Worm (Caenorhabditis elegans) whole organism, midembryonic: Measurements from ENCODE around the gene prk-2.
A peak's percentile ranks its signal among the peaks of the same experiment; 100 is the strongest.

Source experiments
- T22C8.4 ChIP-seq: fragments of 200-800 bp; sonication (Bioruptor generic); IDR thresholded peaks from 2 replicates; pipeline ENCODE4 v1.3.6; 2022; ENCODE audit warnings: missing genetic modification characterization, missing compliant biosample characterization
- cog-1 ChIP-seq: sonication (generic microtip); optimal IDR thresholded peaks from 2 replicates; lab custom pipeline; 2016; ENCODE audit warnings: missing genetic modification characterization, missing compliant biosample characterization
- flt-1 ChIP-seq: fragments of 200-800 bp; sonication (Bioruptor generic); IDR thresholded peaks from 2 replicates; pipeline ENCODE4 v1.3.6; 2022; ENCODE audit warnings: missing genetic modification characterization, missing compliant biosample characterization
- klf-2 ChIP-seq: fragments of 200-800 bp; sonication (Bioruptor generic); conservative IDR thresholded peaks from 2 replicates; pipeline ENCODE4 v1.3.6; 2022; ENCODE audit warnings: missing genetic modification reagents, missing genetic modification characterization, missing compliant biosample characterization
- med-1 ChIP-seq: sonication (generic microtip); optimal IDR thresholded peaks from 2 replicates; lab custom pipeline; 2017; ENCODE audit warnings: missing genetic modification characterization, mild to moderate bottlenecking, missing compliant biosample characterization, antibody characterized with exemption, missing genetic modification reagents; ENCODE audit not compliant: insufficient read depth
- ref-1 ChIP-seq: fragments of 200-800 bp; sonication (Bioruptor generic); conservative IDR thresholded peaks from 2 replicates; pipeline ENCODE4 v1.3.6; 2022; ENCODE audit warnings: missing genetic modification reagents, missing genetic modification characterization, missing compliant biosample characterization
- tab-1 ChIP-seq: fragments of 200-800 bp; sonication (Bioruptor generic); IDR thresholded peaks from 2 replicates; pipeline ENCODE4 v1.3.6; 2022; ENCODE audit warnings: missing genetic modification characterization, missing compliant biosample characterization
- ztf-23 ChIP-seq: fragments of 200-800 bp; sonication (Bioruptor generic); IDR thresholded peaks from 2 replicates; pipeline ENCODE4 v1.3.6; 2022; ENCODE audit warnings: missing genetic modification reagents, missing genetic modification characterization, missing compliant biosample characterization
- ztf-29 ChIP-seq: fragments of 200-800 bp; sonication (Bioruptor generic); IDR thresholded peaks from 2 replicates; pipeline ENCODE4 v1.3.6; 2022; ENCODE audit warnings: missing genetic modification reagents, missing genetic modification characterization, missing compliant biosample characterization

prk-2 gene

ce11 chrIII:3395874-3396467 is 26.0 kb upstream of the prk-2 start, which contains the start of gene cri-3:
Gene cri-3 (plus strand): TSS chrIII:3396355.
- TF ChIP-seq T22C8.4: no peak
- TF ChIP-seq med-1: no peak
- TF ChIP-seq ztf-23 (GFP tag; lab: Robert Waterston, UW): no peak
- no peak for TF ChIP-seq klf-2 (GFP tag; lab: Robert Waterston, UW)
- no peak for TF ChIP-seq cog-1 (tag; lab: Kevin White, UChicago)
- no peak for TF ChIP-seq tab-1 (GFP tag; lab: Robert Waterston, UW)
- TF ChIP-seq flt-1 (GFP tag; lab: Robert Waterston, UW): no peak
- no peak for TF ChIP-seq ref-1 (GFP tag; lab: Robert Waterston, UW)
- TF ChIP-seq ztf-29 (GFP tag; lab: Robert Waterston, UW): no peak

ce11 chrIII:3395112-3395511 is 25.1 kb upstream of the prk-2 start:
- TF ChIP-seq ref-1 (GFP tag; lab: Robert Waterston, UW): no peak
- TF ChIP-seq ztf-23 (GFP tag; lab: Robert Waterston, UW): no peak
- no peak for TF ChIP-seq ztf-29 (GFP tag; lab: Robert Waterston, UW)
- peak; percentile 52; the same call in 1 of the 2 replicates for TF ChIP-seq T22C8.4
- TF ChIP-seq tab-1 (GFP tag; lab: Robert Waterston, UW): no peak

- TF ChIP-seq med-1: no peak
- TF ChIP-seq ref-1 (GFP tag; lab: Robert Waterston, UW): no peak
- no peak for TF ChIP-seq ztf-29 (GFP tag; lab: Robert Waterston, UW)
- TF ChIP-seq tab-1 (GFP tag; lab: Robert Waterston, UW): no peak
- no peak for TF ChIP-seq cog-1 (tag; lab: Kevin White, UChicago)
- TF ChIP-seq T22C8.4: no peak
- TF ChIP-seq ztf-23 (GFP tag; lab: Robert Waterston, UW): no peak
- TF ChIP-seq klf-2 (GFP tag; lab: Robert Waterston, UW): no peak
- TF ChIP-seq flt-1 (GFP tag; lab: Robert Waterston, UW): no peak
Observed at ce11 chrIII:3393687-3394086, 23.7 kb upstream of the prk-2 start, which contains the start of gene mlc-4. Gene mlc-4 (minus strand): TSS chrIII:3393787.

ce11 chrIII:3390144-3390543 is 20.1 kb upstream of the prk-2 start:
- no peak for TF ChIP-seq tab-1 (GFP tag; lab: Robert Waterston, UW)
- no peak for TF ChIP-seq cog-1 (tag; lab: Kevin White, UChicago)
- no peak for TF ChIP-seq klf-2 (GFP tag; lab: Robert Waterston, UW)
- TF ChIP-seq ref-1 (GFP tag; lab: Robert Waterston, UW): no peak

- TF ChIP-seq klf-2 (GFP tag; lab: Robert Waterston, UW) (no peak), flt-1 (GFP tag; lab: Robert Waterston, UW) (peak; percentile 74; the same call in 1 of the 2 replicates), ztf-29 (GFP tag; lab: Robert Waterston, UW) (peak; percentile 43; the same call in 1 of the 2 replicates), T22C8.4 (no peak), tab-1 (GFP tag; lab: Robert Waterston, UW) (peak; percentile 64; the same call in 1 of the 2 replicates), cog-1 (tag; lab: Kevin White, UChicago) (no peak), ref-1 (GFP tag; lab: Robert Waterston, UW) (peak; percentile 44; the same call in 1 of the 2 replicates), ztf-23 (GFP tag; lab: Robert Waterston, UW) (peak; percentile 68; the same call in 1 of the 2 replicates), med-1 (no peak)
Observed at ce11 chrIII:3389426-3390020, 19.5 kb upstream of the prk-2 start, which contains the start of the genes elmd-1 and hecw-1. Gene elmd-1 (plus strand): TSS chrIII:3389919. Gene hecw-1 (minus strand): TSS chrIII:3389970.

ce11 chrIII:3382465-3382864 is 12.5 kb upstream of the prk-2 start:
- TF ChIP-seq tab-1 (GFP tag; lab: Robert Waterston, UW) (no peak), med-1 (no peak), ztf-29 (GFP tag; lab: Robert Waterston, UW) (no peak), klf-2 (GFP tag; lab: Robert Waterston, UW) (no peak), cog-1 (tag; lab: Kevin White, UChicago) (no peak), ztf-23 (GFP tag; lab: Robert Waterston, UW) (no peak)

- TF ChIP-seq ztf-29 (GFP tag; lab: Robert Waterston, UW) (no peak), klf-2 (GFP tag; lab: Robert Waterston, UW) (no peak), cog-1 (tag; lab: Kevin White, UChicago) (no peak), med-1 (no peak), ref-1 (GFP tag; lab: Robert Waterston, UW) (no peak), ztf-23 (GFP tag; lab: Robert Waterston, UW) (no peak), T22C8.4 (no peak), tab-1 (GFP tag; lab: Robert Waterston, UW) (no peak)
Observed at ce11 chrIII:3381866-3382265, 11.9 kb upstream of the prk-2 start.

- TF ChIP-seq ref-1 (GFP tag; lab: Robert Waterston, UW) (no peak), tab-1 (GFP tag; lab: Robert Waterston, UW) (no peak), klf-2 (GFP tag; lab: Robert Waterston, UW) (no peak), flt-1 (GFP tag; lab: Robert Waterston, UW) (no peak), T22C8.4 (no peak), ztf-23 (GFP tag; lab: Robert Waterston, UW) (no peak), ztf-29 (GFP tag; lab: Robert Waterston, UW) (no peak), med-1 (no peak), cog-1 (tag; lab: Kevin White, UChicago) (no peak)
Observed at ce11 chrIII:3377700-3378099, 7.7 kb upstream of the prk-2 start.

- TF ChIP-seq cog-1 (tag; lab: Kevin White, UChicago) (no peak), med-1 (no peak), klf-2 (GFP tag; lab: Robert Waterston, UW) (no peak), flt-1 (GFP tag; lab: Robert Waterston, UW) (no peak), ref-1 (GFP tag; lab: Robert Waterston, UW) (no peak), ztf-23 (GFP tag; lab: Robert Waterston, UW) (no peak), tab-1 (GFP tag; lab: Robert Waterston, UW) (no peak), ztf-29 (GFP tag; lab: Robert Waterston, UW) (no peak), T22C8.4 (no peak)
Observed at ce11 chrIII:3377134-3377533, 7.1 kb upstream of the prk-2 start.
